Worm (Caenorhabditis elegans) whole organism, L3 larva: ENCODE measurements around the gene mstr-2.

ENCODE experiments used
- R02D3.7 ChIP-seq: fragments of 150-350 bp; optimal IDR thresholded peaks from 2 replicates; lab custom pipeline; 2014; ENCODE audit warnings: missing biosample characterization, missing genetic modification characterization
- aly-2 ChIP-seq: fragments of 150-350 bp; optimal IDR thresholded peaks from 2 replicates; lab custom pipeline; 2014; ENCODE audit warnings: missing biosample characterization, missing genetic modification characterization
- ama-1 ChIP-seq: fragments of 150-350 bp; optimal IDR thresholded peaks from 2 replicates; lab custom pipeline; 2018
- ceh-28 ChIP-seq: fragments of 150-350 bp; optimal IDR thresholded peaks from 2 replicates; lab custom pipeline; 2014; ENCODE audit warnings: missing biosample characterization, missing genetic modification reagents, missing genetic modification characterization
- ceh-82 ChIP-seq: fragments of 150-350 bp; optimal IDR thresholded peaks from 2 replicates; lab custom pipeline; 2014; ENCODE audit warnings: missing biosample characterization, missing genetic modification characterization
- daf-12 ChIP-seq: fragments of 150-350 bp; optimal IDR thresholded peaks from 2 replicates; lab custom pipeline; 2014; ENCODE audit warnings: missing biosample characterization, missing genetic modification reagents, missing genetic modification characterization
- egl-27 ChIP-seq: sonication (generic microtip); optimal IDR thresholded peaks from 4 replicates; lab custom pipeline; 2017; ENCODE audit warnings: missing biosample characterization, missing genetic modification reagents, missing genetic modification characterization
- elt-2 ChIP-seq: sonication (generic microtip); optimal IDR thresholded peaks from 2 replicates; lab custom pipeline; 2016; ENCODE audit warnings: missing genetic modification reagents, mild to moderate bottlenecking, missing genetic modification characterization, missing compliant biosample characterization
- elt-3 ChIP-seq, 3 experiments: fragments of 150-350 bp in 1 of 3; sonication (generic microtip) in 2 of 3; optimal IDR thresholded peaks; 2 replicates in 2 of 3; 4 replicates in 1 of 3; lab custom pipeline; 2014 to 2017; ENCODE audit warnings: missing biosample characterization in 3 of 3, missing genetic modification characterization in 3 of 3
- eor-1 ChIP-seq, 2 experiments: fragments of 150-350 bp; optimal IDR thresholded peaks; 2 replicates each; lab custom pipeline; 2014 to 2018; ENCODE audit warnings: missing biosample characterization in 2 of 2, missing genetic modification characterization in 2 of 2
- fkh-10 ChIP-seq: sonication (generic microtip); optimal IDR thresholded peaks from 2 replicates; lab custom pipeline; 2017; ENCODE audit warnings: missing biosample characterization, missing genetic modification reagents, missing genetic modification characterization
- fos-1 ChIP-seq: fragments of 150-350 bp; optimal IDR thresholded peaks from 2 replicates; lab custom pipeline; 2014; ENCODE audit warnings: missing biosample characterization, missing genetic modification characterization
- hmg-11 ChIP-seq: sonication (generic microtip); optimal IDR thresholded peaks from 2 replicates; lab custom pipeline; 2016; ENCODE audit warnings: missing genetic modification characterization, missing compliant biosample characterization
- jun-1 ChIP-seq: fragments of 150-350 bp; optimal IDR thresholded peaks from 2 replicates; lab custom pipeline; 2014; ENCODE audit warnings: missing biosample characterization, missing genetic modification reagents, missing genetic modification characterization
- lin-15B ChIP-seq: fragments of 150-350 bp; optimal IDR thresholded peaks from 2 replicates; lab custom pipeline; 2014; ENCODE audit warnings: missing biosample characterization, missing genetic modification characterization
- lin-39 ChIP-seq: fragments of 150-350 bp; optimal IDR thresholded peaks from 2 replicates; lab custom pipeline; 2018; ENCODE audit warnings: missing biosample characterization, missing genetic modification reagents, missing genetic modification characterization
- lsy-12 ChIP-seq: sonication (generic microtip); optimal IDR thresholded peaks from 2 replicates; lab custom pipeline; 2016; ENCODE audit warnings: mild to moderate bottlenecking, missing genetic modification characterization, missing compliant biosample characterization
- mdl-1 ChIP-seq: fragments of 150-350 bp; optimal IDR thresholded peaks from 2 replicates; lab custom pipeline; 2014; ENCODE audit warnings: missing biosample characterization, missing genetic modification characterization
- mml-1 ChIP-seq: fragments of 150-350 bp; sonication (generic microtip); optimal IDR thresholded peaks from 3 replicates; lab custom pipeline; 2014; ENCODE audit warnings: missing biosample characterization, missing genetic modification characterization
- nfya-1 ChIP-seq: sonication (generic microtip); optimal IDR thresholded peaks from 2 replicates; lab custom pipeline; 2017; ENCODE audit warnings: missing genetic modification characterization, mild to moderate bottlenecking, missing compliant biosample characterization, antibody characterized with exemption, moderate library complexity; ENCODE audit not compliant: insufficient read depth
- nhr-11 ChIP-seq: fragments of 150-350 bp; optimal IDR thresholded peaks from 2 replicates; lab custom pipeline; 2014; ENCODE audit warnings: missing biosample characterization, missing genetic modification characterization
- nhr-12 ChIP-seq: fragments of 150-350 bp; optimal IDR thresholded peaks from 2 replicates; lab custom pipeline; 2014; ENCODE audit warnings: missing biosample characterization, missing genetic modification characterization
- nhr-23 ChIP-seq: fragments of 150-350 bp; optimal IDR thresholded peaks from 2 replicates; lab custom pipeline; 2014; ENCODE audit warnings: missing biosample characterization, missing genetic modification reagents, missing genetic modification characterization
- nhr-237 ChIP-seq: fragments of 150-350 bp; optimal IDR thresholded peaks from 2 replicates; lab custom pipeline; 2014; ENCODE audit warnings: missing biosample characterization, missing genetic modification characterization
- nhr-25 ChIP-seq: sonication (generic microtip); optimal IDR thresholded peaks from 2 replicates; lab custom pipeline; 2017; ENCODE audit warnings: missing biosample characterization, missing genetic modification characterization
- nhr-43 ChIP-seq: sonication (generic microtip); optimal IDR thresholded peaks from 2 replicates; lab custom pipeline; 2016; ENCODE audit warnings: mild to moderate bottlenecking, missing genetic modification characterization, missing compliant biosample characterization; ENCODE audit not compliant: poor library complexity, severe bottlenecking
- nhr-76 ChIP-seq: fragments of 150-350 bp; sonication (generic microtip); optimal IDR thresholded peaks from 5 replicates; lab custom pipeline; 2014; ENCODE audit warnings: missing biosample characterization, missing genetic modification characterization
- nhr-77 ChIP-seq: fragments of 150-350 bp; optimal IDR thresholded peaks from 2 replicates; lab custom pipeline; 2014; ENCODE audit warnings: missing biosample characterization, missing genetic modification characterization
- pha-4 ChIP-seq: fragments of 150-350 bp; optimal IDR thresholded peaks from 2 replicates; lab custom pipeline; 2014; ENCODE audit warnings: missing biosample characterization, missing genetic modification reagents, missing genetic modification characterization
- pqm-1 ChIP-seq: fragments of 150-350 bp; optimal IDR thresholded peaks from 2 replicates; lab custom pipeline; 2017; ENCODE audit warnings: missing biosample characterization, missing genetic modification characterization, inconsistent platforms
- sea-2 ChIP-seq: fragments of 150-350 bp; sonication (generic microtip); optimal IDR thresholded peaks from 4 replicates; lab custom pipeline; 2014; ENCODE audit warnings: missing biosample characterization, missing genetic modification reagents, missing genetic modification characterization
- skn-1 ChIP-seq: fragments of 150-350 bp; optimal IDR thresholded peaks from 2 replicates; lab custom pipeline; 2014; ENCODE audit warnings: missing biosample characterization, missing genetic modification characterization
- snpc-4 ChIP-seq: fragments of 150-350 bp; optimal IDR thresholded peaks from 2 replicates; lab custom pipeline; 2014; ENCODE audit warnings: missing biosample characterization, missing genetic modification characterization
- tbx-2 ChIP-seq: sonication (generic microtip); optimal IDR thresholded peaks from 2 replicates; lab custom pipeline; 2016; ENCODE audit warnings: mild to moderate bottlenecking, missing genetic modification characterization, missing compliant biosample characterization
- unc-62 ChIP-seq: fragments of 150-350 bp; sonication (generic microtip); optimal IDR thresholded peaks from 4 replicates; lab custom pipeline; 2014; ENCODE audit warnings: missing biosample characterization, missing genetic modification reagents, missing genetic modification characterization
- ztf-11 ChIP-seq: fragments of 150-350 bp; optimal IDR thresholded peaks from 2 replicates; lab custom pipeline; 2014; ENCODE audit warnings: missing biosample characterization, missing genetic modification characterization
- ztf-4 ChIP-seq: fragments of 150-350 bp; optimal IDR thresholded peaks from 2 replicates; lab custom pipeline; 2014; ENCODE audit warnings: missing biosample characterization, missing genetic modification characterization

mstr-2 gene

ce11 chrIII:4468812-4469211, at the start of gene mstr-2:
Gene mstr-2 (plus strand): TSS chrIII:4469112.
- no peak for TF ChIP-seq elt-3 (tag; optimal IDR thresholded peaks at IDR 0.05; lab: Kevin White, UChicago)
- no peak for TF ChIP-seq ztf-11 (tag; lab: Kevin White, UChicago)
- no peak for TF ChIP-seq ztf-4
- no peak for TF ChIP-seq R02D3.7 (tag; lab: Kevin White, UChicago)
- no peak for TF ChIP-seq nhr-76
- no peak for TF ChIP-seq nhr-25

- TF ChIP-seq nhr-76 = no peak
- peak; percentile 50 for TF ChIP-seq hmg-11 (tag; lab: Kevin White, UChicago)
- no peak for TF ChIP-seq lsy-12 (tag; lab: Kevin White, UChicago)
- no peak for TF ChIP-seq lin-39 (tag; lab: Kevin White, UChicago)
- no peak for TF ChIP-seq pqm-1
- peak; percentile 75 for TF ChIP-seq lin-15B (tag; lab: Kevin White, UChicago)
- no peak for TF ChIP-seq eor-1 (tag; optimal IDR thresholded peaks at IDR 0.05; lab: Kevin White, UChicago)
- peak; percentile 66 for TF ChIP-seq nhr-23 (tag; lab: Kevin White, UChicago)
- TF ChIP-seq nhr-25 = peak; percentile 15
- TF ChIP-seq pha-4 (tag; lab: Kevin White, UChicago) = peak; percentile 55
- no peak for TF ChIP-seq jun-1 (tag; lab: Kevin White, UChicago)
- TF ChIP-seq nhr-12 (tag; lab: Kevin White, UChicago) = no peak
- no peak for TF ChIP-seq mml-1
- no peak for TF ChIP-seq elt-3 (tag; optimal IDR thresholded peaks at IDR 0.05; lab: Kevin White, UChicago)
- peak; percentile 50 for TF ChIP-seq elt-2 (tag; lab: Kevin White, UChicago)
- no peak for TF ChIP-seq mdl-1 (tag; lab: Kevin White, UChicago)
- TF ChIP-seq nhr-43 (tag; lab: Kevin White, UChicago) = peak; percentile 28
- TF ChIP-seq unc-62 = no peak
- peak; percentile 17 for TF ChIP-seq ama-1 (lab: Kevin White, UChicago)
- peak; percentile 26 for TF ChIP-seq R02D3.7 (tag; lab: Kevin White, UChicago)
- TF ChIP-seq fkh-10 = no peak
- TF ChIP-seq ceh-28 (tag; lab: Kevin White, UChicago) = no peak
- TF ChIP-seq nhr-237 (tag; lab: Kevin White, UChicago) = no peak
- TF ChIP-seq aly-2 = no peak
- TF ChIP-seq nfya-1 (tag; lab: Kevin White, UChicago) = peak; percentile 65
- peak; percentile 29 for TF ChIP-seq skn-1 (tag; lab: Kevin White, UChicago)
- TF ChIP-seq egl-27 (tag; lab: Kevin White, UChicago) = no peak
- TF ChIP-seq snpc-4 = peak; percentile 60
- no peak for TF ChIP-seq nhr-11 (tag; lab: Kevin White, UChicago)
- TF ChIP-seq, all 47 proteins: peak for 12
Observed at ce11 chrIII:4419117-4419978, 49.6 kb upstream of the mstr-2 start, which contains the start of the genes R07E5.7 and cku-80. Gene R07E5.7 (minus strand): TSS chrIII:4419167. Gene cku-80 (plus strand): TSS chrIII:4419848.

- TF ChIP-seq snpc-4 = peak; percentile 90
- peak; percentile 3 for TF ChIP-seq nhr-43 (tag; lab: Kevin White, UChicago)
Observed at ce11 chrIII:4426711-4427218, 42.1 kb upstream of the mstr-2 start.

DNA sequence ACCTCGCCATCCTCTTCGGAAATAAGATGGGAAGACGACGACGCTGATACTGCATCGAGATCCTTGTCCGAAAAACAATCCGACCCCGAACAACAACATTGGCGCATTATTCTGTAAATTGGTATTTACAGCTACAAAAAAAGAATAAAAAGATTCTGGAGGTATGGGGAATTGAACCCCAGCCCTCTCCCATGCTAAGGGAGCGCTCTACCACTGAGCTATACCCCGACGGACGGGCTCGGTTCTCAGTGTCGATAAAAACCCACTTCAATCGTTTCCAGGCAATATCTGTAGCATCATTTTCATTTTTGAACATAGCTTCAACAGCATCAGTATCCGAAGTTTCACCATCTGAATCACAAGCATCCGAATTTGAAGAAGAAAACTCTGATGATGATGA, 40.1 kb upstream of the mstr-2 start:
- TF ChIP-seq snpc-4 = peak; percentile 23
- TF ChIP-seq fos-1 (tag; lab: Kevin White, UChicago) = no peak
- peak; percentile 20 for TF ChIP-seq elt-2 (tag; lab: Kevin White, UChicago)

ce11 chrIII:4429402-4429801, 39.5 kb upstream of the mstr-2 start, which contains the start of gene C28A5.6:
Gene C28A5.6 (minus strand): TSS chrIII:4429502.
- TF ChIP-seq snpc-4 (no peak), daf-12 (tag; lab: Kevin White, UChicago) (no peak), ceh-28 (tag; lab: Kevin White, UChicago) (no peak), nhr-77 (no peak), ceh-82 (no peak), ztf-11 (tag; lab: Kevin White, UChicago) (no peak), ama-1 (lab: Kevin White, UChicago) (no peak), lin-39 (tag; lab: Kevin White, UChicago) (no peak), mdl-1 (tag; lab: Kevin White, UChicago) (no peak), fkh-10 (no peak), sea-2 (GFP tag; lab: Kevin White, UChicago) (no peak), pqm-1 (no peak), lin-15B (tag; lab: Kevin White, UChicago) (no peak), skn-1 (tag; lab: Kevin White, UChicago) (no peak), tbx-2 (tag; lab: Kevin White, UChicago) (no peak), hmg-11 (tag; lab: Kevin White, UChicago) (no peak)
